Fruit fly (Drosophila melanogaster) whole organism, pupa: Measurements from ENCODE around the gene Pp1-Y2.

ENCODE experiments used
- CG10348 ChIP-seq: fragments of 200-800 bp; sonication (Bioruptor generic); IDR thresholded peaks from 2 replicates; pipeline ENCODE4 v1.3.6; 2022; ENCODE audit warnings: missing biosample characterization, missing genetic modification characterization
- CG12605 ChIP-seq: fragments of 200-800 bp; sonication (Bioruptor generic); IDR thresholded peaks from 2 replicates; pipeline ENCODE4 v1.3.6; 2022; ENCODE audit warnings: missing biosample characterization, missing genetic modification characterization
- CG15710 ChIP-seq: fragments of 200-800 bp; sonication (Bioruptor generic); optimal IDR thresholded peaks from 2 replicates; lab custom pipeline; 2018; ENCODE audit warnings: missing biosample characterization, mild to moderate bottlenecking, missing genetic modification characterization, moderate library complexity
- CG32121 ChIP-seq: fragments of 200-800 bp; sonication (Bioruptor generic); IDR thresholded peaks from 2 replicates; pipeline ENCODE4 v1.3.6; 2022; ENCODE audit warnings: missing biosample characterization, missing genetic modification characterization
- CG9948 ChIP-seq: fragments of 200-800 bp; sonication (Bioruptor generic); optimal IDR thresholded peaks from 2 replicates; lab custom pipeline; 2018; ENCODE audit warnings: missing biosample characterization, mild to moderate bottlenecking, missing genetic modification characterization, moderate library complexity
- D1 ChIP-seq: fragments of 200-800 bp; sonication (Bioruptor generic); optimal IDR thresholded peaks from 2 replicates; lab custom pipeline; 2018; ENCODE audit warnings: missing biosample characterization, mild to moderate bottlenecking, missing genetic modification characterization, moderate library complexity
- EcR ChIP-seq: fragments of 200-800 bp; sonication (Bioruptor generic); optimal IDR thresholded peaks from 3 replicates; lab custom pipeline; 2019; ENCODE audit warnings: missing biosample characterization, missing genetic modification characterization, mild to moderate bottlenecking, moderate library complexity, missing genetic modification reagents
- Ets98B ChIP-seq: fragments of 200-800 bp; sonication (Bioruptor generic); IDR thresholded peaks from 2 replicates; pipeline ENCODE4 v1.3.6; 2022; ENCODE audit warnings: missing biosample characterization, missing genetic modification characterization
- Pif1B ChIP-seq: fragments of 200-800 bp; sonication (Bioruptor generic); optimal IDR thresholded peaks from 3 replicates; lab custom pipeline; 2016; ENCODE audit warnings: missing biosample characterization, missing genetic modification characterization
- Snoo ChIP-seq: fragments of 200-800 bp; sonication (Bioruptor generic); optimal IDR thresholded peaks from 3 replicates; lab custom pipeline; 2017; ENCODE audit warnings: missing biosample characterization, mild to moderate bottlenecking, missing genetic modification characterization, inconsistent platforms
- fd96Ca ChIP-seq: fragments of 200-800 bp; sonication (Bioruptor generic); IDR thresholded peaks from 3 replicates; pipeline ENCODE4 v1.3.6; 2022; ENCODE audit warnings: missing biosample characterization, missing genetic modification characterization
- gl ChIP-seq: fragments of 200-800 bp; sonication (Bioruptor generic); optimal IDR thresholded peaks from 2 replicates; lab custom pipeline; 2018; ENCODE audit warnings: missing biosample characterization, mild to moderate bottlenecking, missing genetic modification characterization
- rn ChIP-seq: fragments of 200-800 bp; sonication (Bioruptor generic); IDR thresholded peaks from 2 replicates; pipeline ENCODE4 v1.3.6; 2022; ENCODE audit warnings: missing biosample characterization, missing genetic modification characterization

The Pp1-Y2 gene

DNA sequence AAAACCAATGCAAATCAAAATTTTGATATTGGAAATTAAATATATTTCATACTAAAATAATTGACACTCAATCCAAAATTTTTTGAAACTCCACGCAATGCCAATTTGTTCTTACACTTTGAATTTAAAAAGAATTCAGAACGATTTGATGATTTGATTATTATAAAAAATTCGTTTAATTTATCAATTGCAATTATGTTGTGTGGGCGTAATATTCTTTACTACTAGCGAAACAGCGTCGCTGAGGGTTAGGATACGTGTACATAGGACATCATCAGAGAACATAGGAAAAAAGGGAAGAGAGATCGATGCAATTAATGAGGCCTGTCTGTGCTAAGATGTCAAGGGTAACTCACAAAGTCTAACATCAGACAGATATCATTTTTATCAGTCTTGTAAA, at the start of gene Pp1-Y2:
Gene Pp1-Y2 (minus strand): TSS at position 101 of the 400 bp plus-strand sequence.
- no peak for TF ChIP-seq Ets98B (GFP tag; lab: Robert Waterston, UW)
- no peak for TF ChIP-seq fd96Ca (GFP tag; lab: Robert Waterston, UW)
- TF ChIP-seq gl (tag; lab: Kevin White, UChicago), result no peak
- TF ChIP-seq EcR (GFP tag; lab: Kevin White, UChicago), result no peak
- no peak for TF ChIP-seq CG9948 (tag; lab: Kevin White, UChicago)
- no peak for TF ChIP-seq Pif1B
- no peak for TF ChIP-seq CG32121 (GFP tag; lab: Robert Waterston, UW)
- no peak for TF ChIP-seq Snoo (tag; lab: Kevin White, UChicago)

DNA sequence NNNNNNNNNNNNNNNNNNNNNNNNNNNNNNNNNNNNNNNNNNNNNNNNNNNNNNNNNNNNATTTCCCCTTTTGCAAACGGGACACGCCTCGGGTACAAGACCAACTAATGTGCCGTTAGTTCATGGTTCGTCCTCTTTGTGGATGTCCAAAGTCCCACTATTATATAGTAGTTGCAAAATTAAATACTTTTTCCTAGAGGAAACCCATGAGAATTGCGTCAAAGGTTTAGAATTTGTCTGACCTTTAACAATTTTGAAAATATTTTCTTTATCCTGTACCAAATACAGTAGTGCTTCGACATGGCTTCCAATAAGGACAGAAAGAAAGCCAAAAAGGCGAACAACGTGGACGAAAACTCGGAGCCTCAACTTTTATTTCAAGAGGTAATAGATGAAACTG, 20.9 kb upstream of the Pp1-Y2 start, which contains the start of gene ORY:
Gene ORY (plus strand): TSS at position 301 of the 400 bp plus-strand sequence.
- TF ChIP-seq rn (no peak), gl (tag; lab: Kevin White, UChicago) (no peak), CG15710 (tag; lab: Kevin White, UChicago) (no peak), CG10348 (no peak), CG32121 (GFP tag; lab: Robert Waterston, UW) (no peak), D1 (tag; lab: Kevin White, UChicago) (no peak), CG12605 (no peak), EcR (GFP tag; lab: Kevin White, UChicago) (no peak)
